5 fruit fly cellular contexts compared by ENCODE assay signal in the genomic region with DNA sequence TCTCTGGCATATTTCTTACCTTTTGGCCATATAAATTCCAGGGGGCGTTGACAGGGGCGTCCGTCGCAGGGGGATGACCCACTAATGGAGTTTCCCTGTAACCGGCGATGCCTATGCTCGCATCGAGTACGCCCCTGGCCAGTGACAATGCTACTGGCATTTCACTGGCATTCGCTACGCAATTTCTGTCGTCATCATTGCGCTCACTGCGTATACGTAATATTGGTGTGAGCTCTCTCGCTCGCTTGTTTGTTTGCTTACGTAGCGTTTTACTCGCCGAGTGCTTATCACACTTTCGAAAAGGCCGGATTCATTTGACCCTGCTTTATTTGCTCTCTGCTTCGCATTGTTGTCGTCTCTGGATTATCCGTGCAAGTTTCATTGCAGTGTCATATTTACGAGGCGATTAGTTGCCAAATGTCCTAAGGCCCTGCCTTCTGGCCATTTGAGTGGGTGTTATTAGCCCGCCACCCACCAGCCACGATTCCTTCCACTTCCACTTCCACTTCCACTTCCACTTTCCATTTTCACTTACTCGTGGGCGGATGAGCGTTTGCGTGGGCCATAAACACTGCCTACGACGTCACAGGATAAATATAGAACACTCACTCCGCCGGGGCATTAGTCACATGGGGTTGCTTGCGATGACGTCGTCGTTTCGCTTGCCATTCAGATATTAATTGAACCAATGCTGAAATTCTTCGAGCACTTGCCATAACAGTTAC.
A peak's percentile ranks its signal among the peaks of the same experiment; 100 is the strongest.
TF ChIP-seq lines count a peak whose summit lies in the region.

No protein-coding gene starts in this region.

- no peak for TF ChIP-seq CTCF in whole organism, embryonic (GFP tag; optimal IDR thresholded peaks at IDR 0.05; lab: Kevin White, UChicago)

TF ChIP-seq in whole organism, adult, 20 proteins besides CTCF, POLR2A, EP300 and RAD21:
- TF ChIP-seq pad (GFP tag; optimal IDR thresholded peaks at IDR 0.05; lab: Kevin White, UChicago) (no peak), Mnt (GFP tag; optimal IDR thresholded peaks at IDR 0.05; lab: Kevin White, UChicago) (peak; percentile 0), cic (GFP tag; optimal IDR thresholded peaks at IDR 0.05; lab: Kevin White, UChicago) (peak; percentile 39), ovo (GFP tag; optimal IDR thresholded peaks at IDR 0.05; lab: Kevin White, UChicago) (peak; percentile 26), CG7101 (tag; optimal IDR thresholded peaks at IDR 0.05; lab: Kevin White, UChicago) (no peak), tj (GFP tag; optimal IDR thresholded peaks at IDR 0.05; lab: Kevin White, UChicago) (peak; percentile 67), toe (GFP tag; optimal IDR thresholded peaks at IDR 0.05; lab: Kevin White, UChicago) (no peak), Clk (GFP tag; optimal IDR thresholded peaks at IDR 0.05; lab: Kevin White, UChicago) (peak; percentile 10), kay (GFP tag; lab: Kevin White, UChicago; ENCODE audit: borderline replicate concordance) (no peak), CG7045 (GFP tag; optimal IDR thresholded peaks at IDR 0.05; lab: Kevin White, UChicago) (peak; percentile 48), cnc (optimal IDR thresholded peaks at IDR 0.05; lab: Kevin White, UChicago) (no peak), CG12768 (GFP tag; optimal IDR thresholded peaks at IDR 0.05; lab: Kevin White, UChicago) (peak; percentile 24), CG5204 (GFP tag; optimal IDR thresholded peaks at IDR 0.05; lab: Kevin White, UChicago) (no peak), CG33017 (tag; optimal IDR thresholded peaks at IDR 0.05; lab: Kevin White, UChicago) (peak; percentile 11), CG11617 (GFP tag; optimal IDR thresholded peaks at IDR 0.05; lab: Kevin White, UChicago) (peak; percentile 6)

TF ChIP-seq in whole organism, embryonic, 481 proteins besides CTCF, POLR2A, EP300 and RAD21 (continues in another document):
- TF ChIP-seq Hmx (GFP tag; optimal IDR thresholded peaks at IDR 0.05; lab: Kevin White, UChicago) (no peak), pan (optimal IDR thresholded peaks at IDR 0.05; lab: Kevin White, UChicago) (no peak), pan (GFP tag; optimal IDR thresholded peaks at IDR 0.05 in 1 of 2, IDR thresholded peaks at IDR 0.05 in 1 of 2) (peak in 1 of 2 experiments; percentile 70), CG6854 (GFP tag; optimal IDR thresholded peaks at IDR 0.05; lab: Kevin White, UChicago) (no peak), CG6272 (GFP tag; IDR thresholded peaks at IDR 0.05; lab: Robert Waterston, UW) (peak; percentile 53; the same call in 1 of the 2 replicates), CG43689 (GFP tag; IDR thresholded peaks at IDR 0.05; lab: Robert Waterston, UW) (no peak), Myb (GFP tag; optimal IDR thresholded peaks at IDR 0.05; lab: Kevin White, UChicago) (peak; percentile 21), CG7271 (tag; optimal IDR thresholded peaks at IDR 0.05; lab: Kevin White, UChicago) (no peak), ind (GFP tag; optimal IDR thresholded peaks at IDR 0.05; lab: Kevin White, UChicago) (peak; percentile 54), CG8359 (GFP tag; optimal IDR thresholded peaks at IDR 0.05; lab: Kevin White, UChicago; ENCODE audit: borderline replicate concordance) (no peak), fd3F (GFP tag; optimal IDR thresholded peaks at IDR 0.05; lab: Kevin White, UChicago) (no peak), zen2 (GFP tag; IDR thresholded peaks at IDR 0.05; lab: Robert Waterston, UW; ENCODE audit: partially characterized antibody) (no peak), CG12769 (tag; optimal IDR thresholded peaks at IDR 0.05; lab: Kevin White, UChicago) (peak; percentile 86), btn (GFP tag; optimal IDR thresholded peaks at IDR 0.05; lab: Kevin White, UChicago) (peak; percentile 16), abd-A (tag; optimal IDR thresholded peaks at IDR 0.05; lab: Kevin White, UChicago) (peak; percentile 37), Oaz (GFP tag; IDR thresholded peaks at IDR 0.05; lab: Robert Waterston, UW) (peak; percentile 14; the same call in 1 of the 2 replicates)

TF ChIP-seq in whole organism, prepupa, 60 proteins besides CTCF, POLR2A, EP300 and RAD21 (continues in another document):
- TF ChIP-seq fd85E (GFP tag; optimal IDR thresholded peaks at IDR 0.05; lab: Kevin White, UChicago) (peak; percentile 22), esn (GFP tag; optimal IDR thresholded peaks at IDR 0.05; lab: Kevin White, UChicago) (peak; percentile 71), Eip75B (GFP tag; optimal IDR thresholded peaks at IDR 0.05; lab: Kevin White, UChicago) (peak; percentile 61), dsx (GFP tag; optimal IDR thresholded peaks at IDR 0.05; lab: Kevin White, UChicago; ENCODE audit: poor library complexity, severe bottlenecking) (no peak), CG11294 (GFP tag; IDR thresholded peaks at IDR 0.05; lab: Robert Waterston, UW) (no peak), CG8319 (GFP tag; optimal IDR thresholded peaks at IDR 0.05; lab: Kevin White, UChicago) (peak; percentile 30), CG8632 (GFP tag; optimal IDR thresholded peaks at IDR 0.05; lab: Kevin White, UChicago) (peak; percentile 33), Smox (GFP tag; optimal IDR thresholded peaks at IDR 0.05; lab: Kevin White, UChicago) (no peak), Eip78C (GFP tag; lab: Kevin White, UChicago) (peak; percentile 74), CG15336 (GFP tag; IDR thresholded peaks at IDR 0.05; lab: Robert Waterston, UW) (no peak), topi (GFP tag; optimal IDR thresholded peaks at IDR 0.05; lab: Kevin White, UChicago) (peak; percentile 53), CG9139 (GFP tag; optimal IDR thresholded peaks at IDR 0.05; lab: Kevin White, UChicago) (no peak), CG11762 (GFP tag; optimal IDR thresholded peaks at IDR 0.05; lab: Kevin White, UChicago; ENCODE audit: insufficient read depth) (no peak), Sox102F (GFP tag; optimal IDR thresholded peaks at IDR 0.05; lab: Kevin White, UChicago) (peak; percentile 59), spab (GFP tag; optimal IDR thresholded peaks at IDR 0.05; lab: Kevin White, UChicago) (peak; percentile 14), CG3919 (GFP tag; optimal IDR thresholded peaks at IDR 0.05; lab: Kevin White, UChicago) (peak; percentile 64), fkh (GFP tag; optimal IDR thresholded peaks at IDR 0.05; lab: Kevin White, UChicago) (peak; percentile 84), Sox15 (GFP tag; optimal IDR thresholded peaks at IDR 0.05; lab: Kevin White, UChicago) (peak; percentile 27)

TF ChIP-seq in whole organism, pupa, 21 proteins besides CTCF, POLR2A, EP300 and RAD21:
- TF ChIP-seq CG10348 (GFP tag; IDR thresholded peaks at IDR 0.05; lab: Robert Waterston, UW) = no peak
- peak; percentile 42; the same call in 1 of the 3 replicates for TF ChIP-seq CG4496 (GFP tag; IDR thresholded peaks at IDR 0.05; lab: Robert Waterston, UW)
- TF ChIP-seq EcR (GFP tag; optimal IDR thresholded peaks at IDR 0.05; lab: Kevin White, UChicago) = peak; percentile 33
- no peak for TF ChIP-seq CG32121 (GFP tag; IDR thresholded peaks at IDR 0.05; lab: Robert Waterston, UW)
- TF ChIP-seq CG15710 (tag; optimal IDR thresholded peaks at IDR 0.05; lab: Kevin White, UChicago) = peak; percentile 16
- peak; percentile 50 for TF ChIP-seq CG8159 (tag; optimal IDR thresholded peaks at IDR 0.05; lab: Kevin White, UChicago)
- TF ChIP-seq Pif1B (GFP tag; optimal IDR thresholded peaks at IDR 0.05; lab: Kevin White, UChicago) = no peak
- peak; percentile 48 for TF ChIP-seq Snoo (tag; optimal IDR thresholded peaks at IDR 0.05; lab: Kevin White, UChicago)
- TF ChIP-seq CG9948 (tag; optimal IDR thresholded peaks at IDR 0.05; lab: Kevin White, UChicago) = no peak
- TF ChIP-seq D1 (tag; optimal IDR thresholded peaks at IDR 0.05; lab: Kevin White, UChicago) = no peak
- peak; percentile 46; the same call in 1 of the 2 replicates for TF ChIP-seq rn (GFP tag; IDR thresholded peaks at IDR 0.05; lab: Robert Waterston, UW)
- TF ChIP-seq CG17806 (tag; optimal IDR thresholded peaks at IDR 0.05; lab: Kevin White, UChicago) = peak; percentile 9
- TF ChIP-seq Ets98B (GFP tag; IDR thresholded peaks at IDR 0.05; lab: Robert Waterston, UW) = peak; percentile 41; the same call in 1 of the 2 replicates
- peak; percentile 2 for TF ChIP-seq CG34367 (tag; optimal IDR thresholded peaks at IDR 0.05; lab: Kevin White, UChicago)
- TF ChIP-seq CG8301 (tag; optimal IDR thresholded peaks at IDR 0.05; lab: Kevin White, UChicago) = no peak

TF ChIP-seq in whole organism, wandering third instar larva, 38 proteins besides CTCF, POLR2A, EP300 and RAD21 (continues in another document):
- TF ChIP-seq woc (GFP tag; optimal IDR thresholded peaks at IDR 0.05; lab: Kevin White, UChicago) (no peak), tai (GFP tag; optimal IDR thresholded peaks at IDR 0.05; lab: Kevin White, UChicago) (no peak), ey (GFP tag; optimal IDR thresholded peaks at IDR 0.05; lab: Kevin White, UChicago) (peak; percentile 25), rgr (GFP tag; optimal IDR thresholded peaks at IDR 0.05; lab: Kevin White, UChicago) (peak; percentile 34), Rel (GFP tag; optimal IDR thresholded peaks at IDR 0.05; lab: Kevin White, UChicago) (no peak), Rel (tag; optimal IDR thresholded peaks at IDR 0.05; lab: Kevin White, UChicago) (peak; percentile 31), foxo (GFP tag; optimal IDR thresholded peaks at IDR 0.05; lab: Kevin White, UChicago) (peak in 1 of 2 experiments; percentile 62), brk (GFP tag; optimal IDR thresholded peaks at IDR 0.05; lab: Kevin White, UChicago) (peak; percentile 5), h (GFP tag; optimal IDR thresholded peaks at IDR 0.05; lab: Kevin White, UChicago) (peak; percentile 56), psq (GFP tag; optimal IDR thresholded peaks at IDR 0.05; lab: Kevin White, UChicago) (no peak), usp (GFP tag; optimal IDR thresholded peaks at IDR 0.05; lab: Kevin White, UChicago) (no peak), CrebA (GFP tag; optimal IDR thresholded peaks at IDR 0.05; lab: Kevin White, UChicago; ENCODE audit: borderline replicate concordance) (no peak), Abd-B (GFP tag; optimal IDR thresholded peaks at IDR 0.05; lab: Kevin White, UChicago) (no peak), Myc (optimal IDR thresholded peaks at IDR 0.05; lab: Kevin White, UChicago) (no peak), br (GFP tag; optimal IDR thresholded peaks at IDR 0.05; lab: Kevin White, UChicago) (peak; percentile 68), dmrt93B (GFP tag; optimal IDR thresholded peaks at IDR 0.05; lab: Kevin White, UChicago) (no peak), jim (GFP tag; optimal IDR thresholded peaks at IDR 0.05; lab: Kevin White, UChicago) (no peak), N (GFP tag; optimal IDR thresholded peaks at IDR 0.05; lab: Kevin White, UChicago) (no peak), Hnf4 (GFP tag; optimal IDR thresholded peaks at IDR 0.05; lab: Kevin White, UChicago) (no peak), Hr83 (GFP tag; optimal IDR thresholded peaks at IDR 0.05; lab: Kevin White, UChicago; ENCODE audit: poor library complexity, severe bottlenecking) (no peak), fru (GFP tag; optimal IDR thresholded peaks at IDR 0.05; lab: Kevin White, UChicago) (peak; percentile 49), dsf (GFP tag; optimal IDR thresholded peaks at IDR 0.05; lab: Kevin White, UChicago; ENCODE audit: borderline replicate concordance) (no peak), GATAd (GFP tag; optimal IDR thresholded peaks at IDR 0.05; lab: Kevin White, UChicago) (no peak), HLH106 (tag; optimal IDR thresholded peaks at IDR 0.05; lab: Kevin White, UChicago) (peak; percentile 41)
